Worm (Caenorhabditis elegans) whole organism, L4 larva: ENCODE results near the gene EEED8.18.

ENCODE experiments used
- F37D6.2 ChIP-seq: sonication (generic microtip); optimal IDR thresholded peaks from 2 replicates; lab custom pipeline; 2016; ENCODE audit warnings: mild to moderate bottlenecking, missing genetic modification characterization, missing compliant biosample characterization
- F49E8.2 ChIP-seq: sonication (generic microtip); optimal IDR thresholded peaks from 2 replicates; lab custom pipeline; 2016; ENCODE audit warnings: missing compliant biosample characterization, mild to moderate bottlenecking, missing genetic modification characterization, borderline replicate concordance
- R02D3.7 ChIP-seq: fragments of 150-350 bp; sonication (generic microtip); optimal IDR thresholded peaks from 3 replicates; lab custom pipeline; 2014; ENCODE audit warnings: missing biosample characterization, missing genetic modification characterization
- ceh-28 ChIP-seq: fragments of 150-350 bp; optimal IDR thresholded peaks from 2 replicates; lab custom pipeline; 2014; ENCODE audit warnings: missing biosample characterization, missing genetic modification reagents, missing genetic modification characterization
- lin-15B ChIP-seq: fragments of 150-350 bp; sonication (generic microtip); optimal IDR thresholded peaks from 3 replicates; lab custom pipeline; 2014; ENCODE audit warnings: missing biosample characterization, missing genetic modification characterization
- nhr-102 ChIP-seq: sonication (generic microtip); optimal IDR thresholded peaks from 2 replicates; lab custom pipeline; 2016; ENCODE audit warnings: mild to moderate bottlenecking, missing genetic modification characterization, moderate library complexity, missing compliant biosample characterization
- nhr-11 ChIP-seq: fragments of 150-350 bp; optimal IDR thresholded peaks from 2 replicates; lab custom pipeline; 2014; ENCODE audit warnings: missing biosample characterization, missing genetic modification characterization
- nhr-48 ChIP-seq: sonication (generic microtip); optimal IDR thresholded peaks from 2 replicates; lab custom pipeline; 2016; ENCODE audit warnings: mild to moderate bottlenecking, missing genetic modification characterization, missing compliant biosample characterization
- nhr-77 ChIP-seq: fragments of 150-350 bp; optimal IDR thresholded peaks from 2 replicates; lab custom pipeline; 2014; ENCODE audit warnings: missing biosample characterization, missing genetic modification characterization
- pqm-1 ChIP-seq: sonication (generic microtip); optimal IDR thresholded peaks from 2 replicates; lab custom pipeline; 2017; ENCODE audit warnings: missing biosample characterization, missing genetic modification characterization
- zfp-2 ChIP-seq: sonication (generic microtip); optimal IDR thresholded peaks from 2 replicates; lab custom pipeline; 2016; ENCODE audit warnings: mild to moderate bottlenecking, missing genetic modification characterization, missing compliant biosample characterization
- zip-2 ChIP-seq: fragments of 150-350 bp; optimal IDR thresholded peaks from 2 replicates; lab custom pipeline; 2014; ENCODE audit warnings: missing biosample characterization, missing genetic modification characterization

- TF ChIP-seq zip-2 (tag; lab: Kevin White, UChicago): no peak
- no peak for TF ChIP-seq F37D6.2 (tag; lab: Kevin White, UChicago)
- no peak for TF ChIP-seq lin-15B (tag; lab: Kevin White, UChicago)
- no peak for TF ChIP-seq nhr-102
- TF ChIP-seq F49E8.2 (tag; lab: Kevin White, UChicago): no peak
- TF ChIP-seq pqm-1 (tag; lab: Kevin White, UChicago): no peak
- no peak for TF ChIP-seq nhr-48 (tag; lab: Kevin White, UChicago)
- TF ChIP-seq zfp-2: no peak
- TF ChIP-seq nhr-11 (tag; lab: Kevin White, UChicago): no peak
- TF ChIP-seq ceh-28 (tag; lab: Kevin White, UChicago): no peak
- TF ChIP-seq R02D3.7 (tag; lab: Kevin White, UChicago): no peak
- TF ChIP-seq nhr-77: no peak
Observed at ce11 chrII:5370641-5371040, 41.8 kb downstream of the EEED8.18 start, which contains the start of gene F09E5.12.
